Worm (Caenorhabditis elegans) whole organism, L1 larva: ENCODE results near the gene aak-1.

ENCODE experiments used
- C04F5.9 ChIP-seq: sonication (generic microtip); optimal IDR thresholded peaks from 2 replicates; lab custom pipeline; 2016; ENCODE audit warnings: missing genetic modification characterization, missing compliant biosample characterization
- C16A3.4 ChIP-seq: fragments of 150-350 bp; optimal IDR thresholded peaks from 2 replicates; lab custom pipeline; 2014; ENCODE audit warnings: missing biosample characterization, missing genetic modification characterization
- C34B4.2 ChIP-seq: sonication (generic microtip); optimal IDR thresholded peaks from 2 replicates; lab custom pipeline; 2017; ENCODE audit warnings: mild to moderate bottlenecking, missing genetic modification characterization, missing compliant biosample characterization
- alr-1 ChIP-seq: fragments of 200-800 bp; sonication (Bioruptor generic); optimal IDR thresholded peaks from 2 replicates; lab custom pipeline; 2018; ENCODE audit warnings: borderline replicate concordance, mild to moderate bottlenecking, missing genetic modification characterization, missing compliant biosample characterization
- aly-2 ChIP-seq: fragments of 150-350 bp; optimal IDR thresholded peaks from 2 replicates; lab custom pipeline; 2014; ENCODE audit warnings: missing biosample characterization, missing genetic modification characterization
- ama-1 ChIP-seq: fragments of 150-350 bp; optimal IDR thresholded peaks from 2 replicates; lab custom pipeline; 2014
- blmp-1 ChIP-seq: fragments of 150-350 bp; optimal IDR thresholded peaks from 2 replicates; lab custom pipeline; 2014; ENCODE audit warnings: missing biosample characterization, missing genetic modification characterization
- ceh-8 ChIP-seq: fragments of 200-800 bp; sonication (Bioruptor generic); optimal IDR thresholded peaks from 2 replicates; lab custom pipeline; 2018; ENCODE audit warnings: mild to moderate bottlenecking, missing genetic modification characterization, moderate library complexity, missing compliant biosample characterization
- ceh-88 ChIP-seq: fragments of 200-800 bp; sonication (Bioruptor generic); IDR thresholded peaks from 2 replicates; pipeline ENCODE4 v1.3.6; 2022; ENCODE audit warnings: missing genetic modification characterization, missing compliant biosample characterization
- efl-1 ChIP-seq, 4 experiments: fragments of 150-350 bp; optimal IDR thresholded peaks in 3 of 4; peaks in 1 of 4; 1 replicate in 1 of 4; 2 replicates in 3 of 4; lab custom pipeline; 2014; ENCODE audit warnings: missing biosample characterization in 2 of 4, missing genetic modification characterization in 2 of 4, missing genetic modification reagents in 2 of 4
- elt-3 ChIP-seq, 6 experiments: fragments of 150-350 bp in 1 of 6; sonication (generic microtip); optimal IDR thresholded peaks; 2 replicates each; lab custom pipeline; 2017 to 2018; ENCODE audit warnings: missing biosample characterization in 6 of 6, missing genetic modification characterization in 6 of 6, inconsistent platforms in 1 of 6
- fkh-10 ChIP-seq: sonication (generic microtip); optimal IDR thresholded peaks from 2 replicates; lab custom pipeline; 2017; ENCODE audit warnings: missing biosample characterization, missing genetic modification reagents, missing genetic modification characterization
- fos-1 ChIP-seq: fragments of 150-350 bp; optimal IDR thresholded peaks from 2 replicates; lab custom pipeline; 2014; ENCODE audit warnings: missing biosample characterization, missing genetic modification characterization
- grh-1 ChIP-seq: fragments of 200-800 bp; sonication (Bioruptor generic); IDR thresholded peaks from 2 replicates; pipeline ENCODE4 v1.3.6; 2022; ENCODE audit warnings: missing genetic modification reagents, missing genetic modification characterization, missing compliant biosample characterization
- hlh-4 ChIP-seq: sonication (generic microtip); optimal IDR thresholded peaks from 2 replicates; lab custom pipeline; 2016; ENCODE audit warnings: mild to moderate bottlenecking, missing genetic modification characterization, missing compliant biosample characterization
- hpl-2 ChIP-seq: fragments of 150-350 bp; optimal IDR thresholded peaks from 2 replicates; lab custom pipeline; 2014; ENCODE audit warnings: missing biosample characterization, missing genetic modification reagents, missing genetic modification characterization
- jun-1 ChIP-seq: fragments of 150-350 bp; optimal IDR thresholded peaks from 2 replicates; lab custom pipeline; 2014; ENCODE audit warnings: missing biosample characterization, missing genetic modification reagents, missing genetic modification characterization
- lin-13 ChIP-seq: fragments of 150-350 bp; optimal IDR thresholded peaks from 2 replicates; lab custom pipeline; 2014; ENCODE audit warnings: missing biosample characterization, missing genetic modification reagents, missing genetic modification characterization
- lin-14 ChIP-seq: fragments of 200-800 bp; sonication (Bioruptor generic); optimal IDR thresholded peaks from 2 replicates; lab custom pipeline; 2018; ENCODE audit warnings: mild to moderate bottlenecking, missing genetic modification characterization, moderate library complexity, missing compliant biosample characterization
- lin-35 ChIP-seq, 2 experiments: fragments of 150-350 bp; optimal IDR thresholded peaks; 2 replicates each; lab custom pipeline; 2014; ENCODE audit warnings: missing biosample characterization in 2 of 2, missing genetic modification characterization in 2 of 2, missing genetic modification reagents in 2 of 2
- lsy-2 ChIP-seq, 2 experiments: fragments of 150-350 bp; optimal IDR thresholded peaks; 2 replicates each; lab custom pipeline; 2014; ENCODE audit warnings: missing biosample characterization in 2 of 2, missing genetic modification characterization in 2 of 2
- mab-9 ChIP-seq: fragments of 200-800 bp; sonication (Bioruptor generic); IDR thresholded peaks from 2 replicates; pipeline ENCODE4 v1.3.6; 2022; ENCODE audit warnings: missing genetic modification reagents, missing genetic modification characterization, missing compliant biosample characterization
- mdl-1 ChIP-seq, 2 experiments: fragments of 150-350 bp; optimal IDR thresholded peaks; 2 replicates each; lab custom pipeline; 2014 to 2017; ENCODE audit warnings: missing biosample characterization in 2 of 2, missing genetic modification characterization in 2 of 2, inconsistent platforms in 1 of 2
- nhr-19 ChIP-seq: fragments of 200-800 bp; sonication (Bioruptor generic); conservative IDR thresholded peaks from 2 replicates; pipeline ENCODE4 v1.3.6; 2022; ENCODE audit warnings: missing genetic modification characterization, missing compliant biosample characterization
- nhr-20 ChIP-seq: sonication (generic microtip); optimal IDR thresholded peaks from 2 replicates; lab custom pipeline; 2016; ENCODE audit warnings: mild to moderate bottlenecking, missing genetic modification characterization, missing compliant biosample characterization
- nhr-237 ChIP-seq: fragments of 150-350 bp; optimal IDR thresholded peaks from 2 replicates; lab custom pipeline; 2014; ENCODE audit warnings: missing biosample characterization, missing genetic modification characterization
- nhr-47 ChIP-seq: sonication (generic microtip); optimal IDR thresholded peaks from 2 replicates; lab custom pipeline; 2016; ENCODE audit warnings: mild to moderate bottlenecking, missing genetic modification characterization, moderate library complexity, missing compliant biosample characterization
- nhr-71 ChIP-seq: sonication (generic microtip); optimal IDR thresholded peaks from 2 replicates; lab custom pipeline; 2016; ENCODE audit warnings: mild to moderate bottlenecking, missing genetic modification characterization, moderate library complexity, missing compliant biosample characterization
- nhr-84 ChIP-seq: sonication (generic microtip); optimal IDR thresholded peaks from 2 replicates; lab custom pipeline; 2017; ENCODE audit warnings: missing biosample characterization, missing genetic modification characterization
- nhr-85 ChIP-seq: sonication (generic microtip); peaks from one replicate; lab custom pipeline; 2016; ENCODE audit warnings: missing genetic modification characterization, inconsistent platforms, missing compliant biosample characterization
- nhr-90 ChIP-seq: sonication (generic microtip); optimal IDR thresholded peaks from 2 replicates; lab custom pipeline; 2016; ENCODE audit warnings: mild to moderate bottlenecking, missing genetic modification characterization, missing compliant biosample characterization; ENCODE audit not compliant: poor library complexity
- pax-3 ChIP-seq: fragments of 200-800 bp; sonication (Bioruptor generic); optimal IDR thresholded peaks from 2 replicates; lab custom pipeline; 2018; ENCODE audit warnings: mild to moderate bottlenecking, missing genetic modification characterization, moderate library complexity, missing compliant biosample characterization
- pqm-1 ChIP-seq: sonication (generic microtip); optimal IDR thresholded peaks from 3 replicates; lab custom pipeline; 2017; ENCODE audit warnings: missing biosample characterization, missing genetic modification characterization
- rnt-1 ChIP-seq: sonication (generic microtip); optimal IDR thresholded peaks from 2 replicates; lab custom pipeline; 2016; ENCODE audit warnings: mild to moderate bottlenecking, missing genetic modification characterization, moderate library complexity, missing compliant biosample characterization
- snu-23 ChIP-seq: sonication (generic microtip); optimal IDR thresholded peaks from 2 replicates; lab custom pipeline; 2016; ENCODE audit warnings: missing genetic modification characterization, missing compliant biosample characterization
- sox-4 ChIP-seq: sonication (generic microtip); optimal IDR thresholded peaks from 2 replicates; lab custom pipeline; 2016; ENCODE audit warnings: missing genetic modification characterization, missing compliant biosample characterization
- sptf-1 ChIP-seq: fragments of 150-350 bp; optimal IDR thresholded peaks from 2 replicates; lab custom pipeline; 2014; ENCODE audit warnings: missing biosample characterization, missing genetic modification characterization
- swsn-7 ChIP-seq: sonication (generic microtip); optimal IDR thresholded peaks from 2 replicates; lab custom pipeline; 2016; ENCODE audit warnings: missing genetic modification characterization, missing compliant biosample characterization
- tlp-1 ChIP-seq: fragments of 150-350 bp; optimal IDR thresholded peaks from 2 replicates; lab custom pipeline; 2014; ENCODE audit warnings: missing biosample characterization, missing genetic modification characterization
- xbp-1 ChIP-seq: sonication (generic microtip); optimal IDR thresholded peaks from 2 replicates; lab custom pipeline; 2016; ENCODE audit warnings: missing genetic modification characterization, missing compliant biosample characterization
- zag-1 ChIP-seq: fragments of 150-350 bp; optimal IDR thresholded peaks from 2 replicates; lab custom pipeline; 2014; ENCODE audit warnings: missing biosample characterization, missing genetic modification characterization

Gene aak-1

DNA sequence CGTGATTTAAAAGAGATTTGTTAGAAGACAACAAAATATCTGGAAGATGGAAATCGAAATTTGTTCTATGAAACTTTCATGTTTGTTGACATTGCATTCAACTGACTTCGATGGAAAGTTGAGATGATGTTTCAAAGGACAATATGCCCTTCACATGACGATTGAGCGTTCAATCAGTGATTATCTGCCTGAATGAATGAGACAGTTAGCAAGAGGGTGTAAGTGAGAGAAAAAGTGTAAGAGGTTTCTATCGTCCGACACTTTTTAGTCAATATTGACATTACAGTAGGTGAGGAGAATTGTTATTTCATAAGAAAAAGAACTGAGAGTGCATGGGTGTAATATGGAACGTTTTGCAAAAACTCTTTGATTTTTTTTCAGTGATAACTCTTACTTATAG, 27.7 kb downstream of the aak-1 start:
- TF ChIP-seq nhr-84, result no peak
- TF ChIP-seq rnt-1 (tag; lab: Kevin White, UChicago), result no peak
- TF ChIP-seq grh-1 (GFP tag; lab: Robert Waterston, UW), result no peak
- TF ChIP-seq sox-4 (tag; lab: Kevin White, UChicago), result no peak
- no peak for TF ChIP-seq ama-1 (lab: Kevin White, UChicago)
- peak; percentile 49 for TF ChIP-seq nhr-85 (tag; lab: Kevin White, UChicago)
- TF ChIP-seq snu-23 (GFP tag; lab: Kevin White, UChicago), result peak; percentile 42
- TF ChIP-seq swsn-7 (tag; lab: Kevin White, UChicago), result no peak
- TF ChIP-seq mdl-1 (tag; optimal IDR thresholded peaks at IDR 0.05; lab: Kevin White, UChicago), result peak in 1 of 2 experiments; percentile 57
- no peak for TF ChIP-seq lin-13
- TF ChIP-seq nhr-20 (tag; lab: Kevin White, UChicago), result peak; percentile 30
- no peak for TF ChIP-seq fkh-10 (GFP tag; lab: Kevin White, UChicago)
- no peak for TF ChIP-seq sptf-1 (tag; lab: Kevin White, UChicago)
- peak in 1 of 2 experiments; percentile 68 for TF ChIP-seq lin-35 (GFP tag; optimal IDR thresholded peaks at IDR 0.05; lab: Kevin White, UChicago)
- TF ChIP-seq hlh-4 (tag; lab: Kevin White, UChicago), result no peak
- TF ChIP-seq elt-3 (tag; optimal IDR thresholded peaks at IDR 0.05; lab: Kevin White, UChicago), result peak in 4 of 6 experiments; percentile 1 to 95 (median 32)
- peak; percentile 43 for TF ChIP-seq lin-14 (GFP tag; lab: Kevin White, UChicago)
- TF ChIP-seq ceh-8, result no peak
- TF ChIP-seq blmp-1 (tag; lab: Kevin White, UChicago), result peak; percentile 75
- TF ChIP-seq C16A3.4 (tag; lab: Kevin White, UChicago), result peak; percentile 31
- TF ChIP-seq hpl-2 (GFP tag; lab: Kevin White, UChicago), result no peak
- TF ChIP-seq tlp-1 (tag; lab: Kevin White, UChicago), result no peak
- TF ChIP-seq zag-1 (tag; lab: Kevin White, UChicago), result no peak
- peak; percentile 51 for TF ChIP-seq nhr-19
- TF ChIP-seq nhr-71 (tag; lab: Kevin White, UChicago), result peak; percentile 13

DNA sequence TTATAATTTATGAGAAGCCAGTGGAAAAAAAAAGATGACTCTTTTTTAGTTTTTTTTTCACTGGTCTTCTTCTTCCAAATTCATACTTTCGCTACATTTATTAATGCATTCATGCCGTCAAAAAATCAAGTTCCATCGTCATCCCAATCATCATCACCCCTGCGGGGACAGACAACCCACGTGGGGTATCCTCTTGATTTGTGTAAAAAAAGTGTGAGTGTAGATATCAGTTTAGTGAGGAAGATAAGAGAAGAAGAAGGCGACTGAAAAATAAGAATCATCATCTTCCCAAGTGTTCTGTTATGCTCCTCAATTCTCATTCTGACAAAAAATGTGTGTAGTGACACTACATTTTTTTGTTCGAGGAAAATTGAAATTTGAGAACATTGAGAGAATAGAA, 28.9 kb downstream of the aak-1 start:
- TF ChIP-seq lin-35 (GFP tag; optimal IDR thresholded peaks at IDR 0.05; lab: Kevin White, UChicago) (peak in 1 of 2 experiments; percentile 40), mdl-1 (tag; optimal IDR thresholded peaks at IDR 0.05; lab: Kevin White, UChicago) (peak in 1 of 2 experiments; percentile 54), nhr-71 (tag; lab: Kevin White, UChicago) (peak; percentile 45), nhr-47 (tag; lab: Kevin White, UChicago) (no peak), aly-2 (tag; lab: Kevin White, UChicago) (no peak), lsy-2 (tag; optimal IDR thresholded peaks at IDR 0.05; lab: Kevin White, UChicago) (no peak), C04F5.9 (tag; lab: Kevin White, UChicago) (no peak), snu-23 (GFP tag; lab: Kevin White, UChicago) (peak; percentile 30), pqm-1 (tag; lab: Kevin White, UChicago) (no peak), lin-14 (GFP tag; lab: Kevin White, UChicago) (peak; percentile 50), nhr-237 (tag; lab: Kevin White, UChicago) (no peak), grh-1 (GFP tag; lab: Robert Waterston, UW) (no peak), fos-1 (tag; lab: Kevin White, UChicago) (no peak), nhr-90 (tag; lab: Kevin White, UChicago) (peak; percentile 12), sptf-1 (tag; lab: Kevin White, UChicago) (no peak), alr-1 (tag; lab: Kevin White, UChicago) (no peak), ceh-88 (GFP tag; lab: Robert Waterston, UW) (no peak), elt-3 (tag; optimal IDR thresholded peaks at IDR 0.05; lab: Kevin White, UChicago) (peak in 1 of 6 experiments; percentile 54), swsn-7 (tag; lab: Kevin White, UChicago) (no peak), blmp-1 (tag; lab: Kevin White, UChicago) (peak; percentile 36)

DNA sequence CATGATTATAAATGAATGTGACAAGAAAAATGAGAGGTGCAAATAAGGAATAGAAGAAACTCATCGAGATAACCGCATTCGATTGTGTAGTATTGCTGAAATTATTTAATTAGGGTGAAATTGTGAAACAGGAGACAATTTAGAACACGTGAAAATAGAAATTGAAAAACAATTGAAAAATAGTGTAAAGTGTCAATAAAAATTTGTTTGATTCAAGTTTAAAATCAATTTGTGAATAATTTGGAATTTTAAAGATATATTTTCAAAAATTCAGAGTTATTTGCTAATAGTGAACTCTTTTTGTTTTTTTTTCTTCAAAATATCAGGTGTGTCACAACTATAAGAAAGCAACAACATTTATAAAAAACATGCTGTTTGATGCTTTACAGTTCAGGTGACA, 29.6 kb downstream of the aak-1 start, which contains the start of gene ZK370.4:
TSS of gene ZK370.4 (minus strand) at position 101 of the 400 bp plus-strand sequence.
- no peak for TF ChIP-seq pax-3
- no peak for TF ChIP-seq C04F5.9 (tag; lab: Kevin White, UChicago)
- TF ChIP-seq efl-1 (optimal IDR thresholded peaks at IDR 0.05; lab: Kevin White, UChicago), result no peak
- TF ChIP-seq efl-1 (GFP tag; optimal IDR thresholded peaks at IDR 0.05 in 1 of 2; lab: Kevin White, UChicago), result peak in 1 of 2 experiments; percentile 57
- no peak for TF ChIP-seq xbp-1
- no peak for TF ChIP-seq jun-1 (tag; lab: Kevin White, UChicago)
- TF ChIP-seq mab-9 (GFP tag; lab: Robert Waterston, UW), result no peak
- TF ChIP-seq C34B4.2 (tag; lab: Kevin White, UChicago), result no peak
